Worm (Caenorhabditis elegans): ENCODE data around the gene npr-41.

ce11 chrII:11512921-11513320 lies 2.4 kb downstream of the npr-41 start:
- TF ChIP-seq dao-5 (tag; optimal IDR thresholded peaks at IDR 0.05): no peak
- no peak for TF ChIP-seq him-1 (tag; optimal IDR thresholded peaks at IDR 0.05)
